Worm (Caenorhabditis elegans): ENCODE results near the gene srw-139.

- TF ChIP-seq cog-1 (tag; optimal IDR thresholded peaks at IDR 0.05): no peak
- TF ChIP-seq ref-1 (GFP tag; conservative IDR thresholded peaks at IDR 0.05): no peak
- TF ChIP-seq med-1 (GFP tag; optimal IDR thresholded peaks at IDR 0.05; ENCODE audit: insufficient read depth): no peak
Observed at ce11 chrV:2941405-2941804, 43.8 kb downstream of the srw-139 start, which contains the start of gene srw-143.

All from whole organism, midembryonic.